Fruit fly (Drosophila melanogaster) whole organism, wandering third instar larva: ENCODE measurements around the gene CG1724.

Experiments
- ey ChIP-seq: fragments of 200-800 bp; sonication (Bioruptor generic); optimal IDR thresholded peaks from 2 replicates; lab custom pipeline; 2016; ENCODE audit warnings: missing biosample characterization, missing genetic modification characterization
- usp ChIP-seq: fragments of >200 bp; optimal IDR thresholded peaks from 2 replicates; lab custom pipeline; 2017; ENCODE audit warnings: missing biosample characterization, missing genetic modification characterization

DNA sequence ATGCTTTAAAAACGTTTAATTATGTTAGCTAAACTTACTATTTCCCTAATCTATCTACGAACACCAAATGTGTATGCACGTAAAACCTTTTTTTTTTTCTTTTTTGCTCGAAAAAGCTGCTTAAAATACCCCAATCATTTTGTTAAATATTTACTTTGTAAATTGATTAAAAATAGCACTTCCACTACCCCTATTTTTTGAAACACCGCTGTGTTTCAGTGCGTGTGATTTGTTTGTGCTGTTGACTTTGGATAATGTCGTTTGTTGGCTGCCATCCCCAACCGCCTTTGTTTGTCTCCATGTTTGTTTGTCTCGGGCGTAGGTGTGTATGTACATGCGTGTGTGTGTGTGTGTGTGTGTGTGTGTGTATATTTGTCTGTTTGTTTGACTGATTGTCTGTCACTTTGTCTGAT lies 38.7 kb upstream of the CG1724 start:
- TF ChIP-seq ey, result no peak
- no peak for TF ChIP-seq usp (GFP tag; lab: Kevin White, UChicago)
